Worm (Caenorhabditis elegans) whole organism, mixed stage, embryonic: ENCODE results near the gene str-177.

ENCODE experiments used
- ceh-83 ChIP-seq: fragments of 200-800 bp; sonication (Bioruptor generic); optimal IDR thresholded peaks from 2 replicates; lab custom pipeline; 2018; ENCODE audit warnings: mild to moderate bottlenecking, missing genetic modification characterization, missing compliant biosample characterization
- cnd-1 ChIP-seq: fragments of 200-800 bp; sonication (Bioruptor generic); optimal IDR thresholded peaks from 2 replicates; lab custom pipeline; 2018; ENCODE audit warnings: mild to moderate bottlenecking, missing genetic modification characterization, missing compliant biosample characterization
- elt-3 ChIP-seq: fragments of 150-350 bp; optimal IDR thresholded peaks from 2 replicates; lab custom pipeline; 2014; ENCODE audit warnings: missing biosample characterization, missing genetic modification characterization
- lin-13 ChIP-seq: fragments of 150-350 bp; optimal IDR thresholded peaks from 2 replicates; lab custom pipeline; 2014; ENCODE audit warnings: missing biosample characterization, missing genetic modification characterization
- lin-32 ChIP-seq: fragments of 200-800 bp; sonication (Bioruptor generic); optimal IDR thresholded peaks from 2 replicates; lab custom pipeline; 2018; ENCODE audit warnings: mild to moderate bottlenecking, missing genetic modification characterization, missing compliant biosample characterization
- lsy-2 ChIP-seq: fragments of 150-350 bp; optimal IDR thresholded peaks from 2 replicates; lab custom pipeline; 2014; ENCODE audit warnings: missing biosample characterization, missing genetic modification characterization
- mep-1 ChIP-seq: fragments of 150-350 bp; optimal IDR thresholded peaks from 2 replicates; lab custom pipeline; 2017; ENCODE audit warnings: missing biosample characterization, missing genetic modification reagents, missing genetic modification characterization, inconsistent platforms
- nhr-12 ChIP-seq: fragments of 150-350 bp; optimal IDR thresholded peaks from 2 replicates; lab custom pipeline; 2014; ENCODE audit warnings: missing biosample characterization, missing genetic modification characterization
- nhr-2 ChIP-seq: fragments of 150-350 bp; optimal IDR thresholded peaks from 2 replicates; lab custom pipeline; 2014; ENCODE audit warnings: missing biosample characterization, missing genetic modification characterization
- nhr-237 ChIP-seq: fragments of 150-350 bp; optimal IDR thresholded peaks from 2 replicates; lab custom pipeline; 2014; ENCODE audit warnings: missing biosample characterization, missing genetic modification characterization
- pha-4 ChIP-seq: fragments of 150-350 bp; optimal IDR thresholded peaks from 2 replicates; lab custom pipeline; 2018; ENCODE audit warnings: missing biosample characterization, missing genetic modification reagents, missing genetic modification characterization
- snpc-4 ChIP-seq: fragments of 150-350 bp; optimal IDR thresholded peaks from 2 replicates; lab custom pipeline; 2014; ENCODE audit warnings: missing biosample characterization, missing genetic modification characterization
- unc-39 ChIP-seq: fragments of 150-350 bp; optimal IDR thresholded peaks from 2 replicates; lab custom pipeline; 2014; ENCODE audit warnings: missing biosample characterization, missing genetic modification characterization
- unc-62 ChIP-seq: fragments of 150-350 bp; optimal IDR thresholded peaks from 2 replicates; lab custom pipeline; 2014; ENCODE audit warnings: missing biosample characterization, missing genetic modification reagents, missing genetic modification characterization

- TF ChIP-seq unc-39 (tag; lab: Kevin White, UChicago), result no peak
- no peak for TF ChIP-seq mep-1 (tag; lab: Kevin White, UChicago)
- no peak for TF ChIP-seq lin-13 (tag; lab: Kevin White, UChicago)
- no peak for TF ChIP-seq nhr-2 (tag; lab: Kevin White, UChicago)
- no peak for TF ChIP-seq cnd-1 (tag; lab: Kevin White, UChicago)
- TF ChIP-seq pha-4, result no peak
- TF ChIP-seq snpc-4 (tag; lab: Kevin White, UChicago), result no peak
- no peak for TF ChIP-seq unc-62 (GFP tag; lab: Kevin White, UChicago)
- TF ChIP-seq lin-32 (GFP tag; lab: Kevin White, UChicago), result no peak
- no peak for TF ChIP-seq nhr-12 (tag; lab: Kevin White, UChicago)
- TF ChIP-seq elt-3 (tag; lab: Kevin White, UChicago), result no peak
- no peak for TF ChIP-seq ceh-83 (GFP tag; lab: Kevin White, UChicago)
- TF ChIP-seq lsy-2 (tag; lab: Kevin White, UChicago), result no peak
- no peak for TF ChIP-seq nhr-237 (tag; lab: Kevin White, UChicago)
Measured at ce11 chrV:9208878-9209277, 10.1 kb upstream of the str-177 start.
